Fruit fly (Drosophila melanogaster) whole organism: ENCODE data around the gene CG6923.

Source experiments
- CG8478 ChIP-seq: fragments of >200 bp; optimal IDR thresholded peaks from 2 replicates; lab custom pipeline; 2018; ENCODE audit warnings: inconsistent platforms
- Dll ChIP-seq: fragments of >200 bp; optimal IDR thresholded peaks from 2 replicates; lab custom pipeline; 2017
- EcR ChIP-seq, 2 experiments: fragments of >200 bp; optimal IDR thresholded peaks; 2 replicates each; lab custom pipeline; 2017; ENCODE audit warnings: missing biosample characterization in 2 of 2, missing genetic modification characterization in 2 of 2, missing genetic modification reagents in 2 of 2
- pan ChIP-seq: fragments of >200 bp; optimal IDR thresholded peaks from 2 replicates; lab custom pipeline; 2017
- psq ChIP-seq: fragments of >200 bp; optimal IDR thresholded peaks from 2 replicates; lab custom pipeline; 2017
- usp ChIP-seq: fragments of >200 bp; optimal IDR thresholded peaks from 2 replicates; lab custom pipeline; 2017; ENCODE audit warnings: missing biosample characterization, missing genetic modification characterization, mixed read lengths

dm6 chr3R:11760669-11761387 is 11.0 kb upstream of the CG6923 start:
- TF ChIP-seq usp (GFP tag; lab: Kevin White, UChicago) (no peak), pan (lab: Kevin White, UChicago) (no peak), CG8478 (lab: Kevin White, UChicago) (no peak), psq (lab: Kevin White, UChicago) (no peak), Dll (lab: Kevin White, UChicago) (peak; percentile 83), EcR (GFP tag; optimal IDR thresholded peaks at IDR 0.05; lab: Kevin White, UChicago) (no peak)
